Worm (Caenorhabditis elegans): ENCODE measurements around the gene Y94H6A.5.

Y94H6A.5 gene

ce11 chrIV:2639666-2640273, 64.0 kb downstream of the Y94H6A.5 start:
- no peak for TF ChIP-seq elt-2 (tag; optimal IDR thresholded peaks at IDR 0.05)
- no peak for TF ChIP-seq lin-15B (tag; optimal IDR thresholded peaks at IDR 0.05)
- TF ChIP-seq fkh-8 (tag; optimal IDR thresholded peaks at IDR 0.05): no peak
- no peak for TF ChIP-seq ceh-8 (GFP tag; optimal IDR thresholded peaks at IDR 0.05)
- no peak for TF ChIP-seq zag-1 (tag; optimal IDR thresholded peaks at IDR 0.05)
- no peak for TF ChIP-seq egl-27 (tag; optimal IDR thresholded peaks at IDR 0.05)
- TF ChIP-seq lin-39 (tag; optimal IDR thresholded peaks at IDR 0.05): no peak
- no peak for TF ChIP-seq unc-86 (tag; optimal IDR thresholded peaks at IDR 0.05)
- peak; percentile 50 for TF ChIP-seq nhr-19 (GFP tag; conservative IDR thresholded peaks at IDR 0.05)
- peak in 1 of 2 experiments; percentile 56 for TF ChIP-seq lin-35 (GFP tag; optimal IDR thresholded peaks at IDR 0.05)
- TF ChIP-seq nhr-85 (tag): no peak
- no peak for TF ChIP-seq ets-5 (GFP tag; IDR thresholded peaks at IDR 0.05)
- no peak for TF ChIP-seq hpl-2 (GFP tag; optimal IDR thresholded peaks at IDR 0.05)
- no peak for TF ChIP-seq pax-3 (tag; optimal IDR thresholded peaks at IDR 0.05)
- TF ChIP-seq fkh-10 (GFP tag; optimal IDR thresholded peaks at IDR 0.05): no peak
- TF ChIP-seq ces-1 (GFP tag; optimal IDR thresholded peaks at IDR 0.05): no peak
- TF ChIP-seq nhr-71 (tag; optimal IDR thresholded peaks at IDR 0.05): no peak
- TF ChIP-seq tbx-2 (tag; optimal IDR thresholded peaks at IDR 0.05): peak; percentile 24
- TF ChIP-seq unc-98 (GFP tag; IDR thresholded peaks at IDR 0.05): no peak
- peak; percentile 2 for TF ChIP-seq C16A3.4 (tag; optimal IDR thresholded peaks at IDR 0.05)
- TF ChIP-seq sox-4 (tag; optimal IDR thresholded peaks at IDR 0.05): no peak
- peak; percentile 21 for TF ChIP-seq xbp-1 (tag; optimal IDR thresholded peaks at IDR 0.05)
- no peak for TF ChIP-seq nhr-84 (tag; optimal IDR thresholded peaks at IDR 0.05)
- TF ChIP-seq skn-1 (tag; optimal IDR thresholded peaks at IDR 0.05): peak; percentile 29
- no peak for TF ChIP-seq efl-3 (GFP tag; optimal IDR thresholded peaks at IDR 0.05)
- TF ChIP-seq ztf-4 (tag; optimal IDR thresholded peaks at IDR 0.05): no peak
- TF ChIP-seq zip-4 (GFP tag; optimal IDR thresholded peaks at IDR 0.05): peak; percentile 8
- no peak for TF ChIP-seq C04F5.9 (tag; optimal IDR thresholded peaks at IDR 0.05)
- TF ChIP-seq sup-37 (GFP tag; optimal IDR thresholded peaks at IDR 0.05): no peak
- TF ChIP-seq mep-1 (tag; optimal IDR thresholded peaks at IDR 0.05): peak; percentile 13
- TF ChIP-seq mdl-1 (tag; optimal IDR thresholded peaks at IDR 0.05): peak in 1 of 2 experiments; percentile 8
- no peak for TF ChIP-seq unc-62 (GFP tag; optimal IDR thresholded peaks at IDR 0.05)
- no peak for TF ChIP-seq ceh-82 (tag; optimal IDR thresholded peaks at IDR 0.05)
- no peak for TF ChIP-seq alr-1 (tag; optimal IDR thresholded peaks at IDR 0.05; ENCODE audit: borderline replicate concordance)
- TF ChIP-seq F16B12.6 (tag; optimal IDR thresholded peaks at IDR 0.05): no peak
- TF ChIP-seq ceh-88 (GFP tag; IDR thresholded peaks at IDR 0.05): no peak
- TF ChIP-seq blmp-1 (tag; optimal IDR thresholded peaks at IDR 0.05): no peak
- no peak for TF ChIP-seq snpc-4 (tag; optimal IDR thresholded peaks at IDR 0.05)
- TF ChIP-seq irx-1 (tag; optimal IDR thresholded peaks at IDR 0.05): no peak
- TF ChIP-seq Y116A8C.19 (tag; optimal IDR thresholded peaks at IDR 0.05; ENCODE audit: borderline replicate concordance): no peak
- TF ChIP-seq efl-1 (optimal IDR thresholded peaks at IDR 0.05): peak in 1 of 2 experiments; percentile 42
- peak; percentile 46 to 93 for TF ChIP-seq efl-1 (GFP tag; optimal IDR thresholded peaks at IDR 0.05 in 1 of 2)
- TF ChIP-seq lsy-2 (tag; optimal IDR thresholded peaks at IDR 0.05): peak; percentile 12 to 41
- TF ChIP-seq rnt-1 (tag; optimal IDR thresholded peaks at IDR 0.05): peak; percentile 40
- no peak for TF ChIP-seq egl-13 (tag; optimal IDR thresholded peaks at IDR 0.05)
- peak; percentile 16 to 32 (median 31) for TF ChIP-seq dpl-1 (GFP tag; optimal IDR thresholded peaks at IDR 0.05)
- TF ChIP-seq jun-1 (tag; optimal IDR thresholded peaks at IDR 0.05): no peak
- TF ChIP-seq ztf-11 (tag; optimal IDR thresholded peaks at IDR 0.05): no peak
- no peak for TF ChIP-seq ceh-90 (tag; optimal IDR thresholded peaks at IDR 0.05)
- no peak for TF ChIP-seq ama-1 (optimal IDR thresholded peaks at IDR 0.05)
- TF ChIP-seq grh-1 (GFP tag; IDR thresholded peaks at IDR 0.05): no peak
- TF ChIP-seq fos-1 (tag; optimal IDR thresholded peaks at IDR 0.05): no peak
- peak; percentile 41 for TF ChIP-seq snu-23 (GFP tag; optimal IDR thresholded peaks at IDR 0.05)
- no peak for TF ChIP-seq nhr-12 (tag; optimal IDR thresholded peaks at IDR 0.05)

Data from whole organism, L1 larva.